Worm (Caenorhabditis elegans): Measurements from ENCODE around the gene C23F12.9.

Gene C23F12.9

ce11 chrX:9364082-9364481 is 29.8 kb upstream of the C23F12.9 start:
- TF ChIP-seq lin-39 (tag; optimal IDR thresholded peaks at IDR 0.05) (no peak), egl-27 (tag; optimal IDR thresholded peaks at IDR 0.05) (no peak), fos-1 (tag; optimal IDR thresholded peaks at IDR 0.05) (no peak), elt-2 (tag; optimal IDR thresholded peaks at IDR 0.05) (peak; percentile 92), lin-15B (tag; optimal IDR thresholded peaks at IDR 0.05) (no peak), pqm-1 (tag; optimal IDR thresholded peaks at IDR 0.05) (peak; percentile 83), pha-4 (tag; optimal IDR thresholded peaks at IDR 0.05) (peak; percentile 0), nhr-28 (tag; optimal IDR thresholded peaks at IDR 0.05) (no peak), eor-1 (tag; optimal IDR thresholded peaks at IDR 0.05) (no peak), jun-1 (tag; optimal IDR thresholded peaks at IDR 0.05) (peak; percentile 50)

ce11 chrX:9364501-9364900 is 29.3 kb upstream of the C23F12.9 start, which contains the start of gene pkc-2:
pkc-2 (plus strand) TSS chrX:9364818.
- TF ChIP-seq sea-2 (GFP tag; optimal IDR thresholded peaks at IDR 0.05) (no peak), fkh-10 (GFP tag; optimal IDR thresholded peaks at IDR 0.05) (peak; percentile 88)

ce11 chrX:9369927-9370326 is 23.9 kb upstream of the C23F12.9 start:
- no peak for TF ChIP-seq fos-1 (tag; optimal IDR thresholded peaks at IDR 0.05)
- no peak for TF ChIP-seq nhr-25 (tag; optimal IDR thresholded peaks at IDR 0.05)
- no peak for TF ChIP-seq elt-2 (tag; optimal IDR thresholded peaks at IDR 0.05)

ce11 chrX:9372221-9372620 is 21.6 kb upstream of the C23F12.9 start:
- TF ChIP-seq ceh-16 (tag; optimal IDR thresholded peaks at IDR 0.05): no peak
- no peak for TF ChIP-seq fos-1 (tag; optimal IDR thresholded peaks at IDR 0.05)
- TF ChIP-seq fkh-10 (GFP tag; optimal IDR thresholded peaks at IDR 0.05): peak; percentile 70

- TF ChIP-seq pha-4 (tag; optimal IDR thresholded peaks at IDR 0.05) (peak; percentile 53), ceh-9 (tag; optimal IDR thresholded peaks at IDR 0.05) (no peak), ztf-11 (tag; optimal IDR thresholded peaks at IDR 0.05) (no peak), lin-39 (tag; optimal IDR thresholded peaks at IDR 0.05) (peak; percentile 35), nhr-25 (tag; optimal IDR thresholded peaks at IDR 0.05) (no peak), unc-39 (tag; optimal IDR thresholded peaks at IDR 0.05) (no peak), lsy-12 (tag; optimal IDR thresholded peaks at IDR 0.05) (peak; percentile 68), nhr-23 (tag; optimal IDR thresholded peaks at IDR 0.05) (no peak), hmg-11 (tag; optimal IDR thresholded peaks at IDR 0.05) (peak; percentile 53), ceh-82 (tag; optimal IDR thresholded peaks at IDR 0.05) (no peak), R02D3.7 (tag; optimal IDR thresholded peaks at IDR 0.05) (no peak), ztf-4 (tag; optimal IDR thresholded peaks at IDR 0.05) (no peak), nhr-77 (tag; optimal IDR thresholded peaks at IDR 0.05) (no peak), fkh-10 (GFP tag; optimal IDR thresholded peaks at IDR 0.05) (no peak), egl-27 (tag; optimal IDR thresholded peaks at IDR 0.05) (no peak), fos-1 (tag; optimal IDR thresholded peaks at IDR 0.05) (no peak), nfya-1 (tag; optimal IDR thresholded peaks at IDR 0.05; ENCODE audit: insufficient read depth) (peak; percentile 33), nhr-237 (tag; optimal IDR thresholded peaks at IDR 0.05) (no peak), jun-1 (tag; optimal IDR thresholded peaks at IDR 0.05) (peak; percentile 30), zag-1 (tag; optimal IDR thresholded peaks at IDR 0.05) (no peak), tbx-2 (tag; optimal IDR thresholded peaks at IDR 0.05) (peak; percentile 35), elt-2 (tag; optimal IDR thresholded peaks at IDR 0.05) (peak; percentile 41), aly-2 (tag; optimal IDR thresholded peaks at IDR 0.05) (no peak), skn-1 (tag; optimal IDR thresholded peaks at IDR 0.05) (peak; percentile 8), eor-1 (tag; optimal IDR thresholded peaks at IDR 0.05) (no peak), egl-5 (tag; optimal IDR thresholded peaks at IDR 0.05) (no peak), nhr-28 (tag; optimal IDR thresholded peaks at IDR 0.05) (no peak), mdl-1 (tag; optimal IDR thresholded peaks at IDR 0.05) (no peak), nhr-11 (tag; optimal IDR thresholded peaks at IDR 0.05) (no peak), pqm-1 (tag; optimal IDR thresholded peaks at IDR 0.05) (no peak), lin-15B (tag; optimal IDR thresholded peaks at IDR 0.05) (no peak), mml-1 (tag; optimal IDR thresholded peaks at IDR 0.05) (no peak), unc-62 (GFP tag; optimal IDR thresholded peaks at IDR 0.05) (no peak), nhr-67 (tag; optimal IDR thresholded peaks at IDR 0.05) (no peak)
Measured at ce11 chrX:9372987-9373386, 20.9 kb upstream of the C23F12.9 start.

Measured in whole organism, L3 larva.